Fruit fly (Drosophila melanogaster) whole organism, embryonic: ENCODE data around the gene Asator.

Experiments used
- BEAF-32 ChIP-seq: fragments of 200-800 bp; sonication (Bioruptor generic); optimal IDR thresholded peaks from 3 replicates; lab custom pipeline; 2017; ENCODE audit warnings: missing biosample characterization, missing genetic modification characterization, mild to moderate bottlenecking, moderate library complexity, missing genetic modification reagents
- BtbVII ChIP-seq: fragments of 200-800 bp; sonication (Bioruptor generic); optimal IDR thresholded peaks from 3 replicates; lab custom pipeline; 2017; ENCODE audit warnings: missing biosample characterization, mild to moderate bottlenecking, missing genetic modification characterization
- CG12155 ChIP-seq: fragments of 200-800 bp; sonication (Bioruptor generic); optimal IDR thresholded peaks from 3 replicates; lab custom pipeline; 2016; ENCODE audit warnings: missing biosample characterization, missing genetic modification characterization
- CG1603 ChIP-seq: fragments of 200-800 bp; sonication (Bioruptor generic); optimal IDR thresholded peaks from 2 replicates; lab custom pipeline; 2019; ENCODE audit warnings: missing biosample characterization, mild to moderate bottlenecking, missing genetic modification characterization, moderate library complexity
- CG16863 ChIP-seq: fragments of 200-800 bp; sonication (Bioruptor generic); optimal IDR thresholded peaks from 3 replicates; lab custom pipeline; 2016; ENCODE audit warnings: missing biosample characterization, missing genetic modification characterization
- CG17568 ChIP-seq: fragments of 200-800 bp; sonication (Bioruptor generic); optimal IDR thresholded peaks from 2 replicates; lab custom pipeline; 2018; ENCODE audit warnings: missing biosample characterization, mild to moderate bottlenecking, missing genetic modification characterization, moderate library complexity
- CG17612 ChIP-seq: fragments of 200-800 bp; sonication (Bioruptor generic); IDR thresholded peaks from 2 replicates; pipeline ENCODE4 v1.3.6; 2022; ENCODE audit warnings: missing biosample characterization, missing genetic modification characterization
- CG1792 ChIP-seq: fragments of 200-800 bp; sonication (Bioruptor generic); optimal IDR thresholded peaks from 2 replicates; lab custom pipeline; 2016; ENCODE audit warnings: missing biosample characterization, missing genetic modification characterization
- CG18619 ChIP-seq: fragments of 200-800 bp; sonication (Bioruptor generic); optimal IDR thresholded peaks from 3 replicates; lab custom pipeline; 2017; ENCODE audit warnings: missing biosample characterization, mild to moderate bottlenecking, missing genetic modification characterization
- CG18764 ChIP-seq: fragments of 200-800 bp; sonication (Bioruptor generic); optimal IDR thresholded peaks from 3 replicates; lab custom pipeline; 2016; ENCODE audit warnings: missing biosample characterization, missing genetic modification characterization
- CG2129 ChIP-seq: fragments of 200-800 bp; sonication (Bioruptor generic); IDR thresholded peaks from 2 replicates; pipeline ENCODE4 v1.3.6; 2022; ENCODE audit warnings: missing biosample characterization, missing genetic modification characterization; ENCODE audit not compliant: partially characterized antibody
- CG2199 ChIP-seq: fragments of 200-800 bp; sonication (Bioruptor generic); IDR thresholded peaks from 3 replicates; pipeline ENCODE4 v1.3.6; 2022; ENCODE audit warnings: missing biosample characterization, missing genetic modification characterization
- CG30431 ChIP-seq: fragments of 200-800 bp; sonication (Bioruptor generic); optimal IDR thresholded peaks from 2 replicates; lab custom pipeline; 2017; ENCODE audit warnings: missing biosample characterization, missing genetic modification characterization
- CG3847 ChIP-seq: fragments of 200-800 bp; sonication (Bioruptor generic); IDR thresholded peaks from 2 replicates; pipeline ENCODE4 v1.3.6; 2022; ENCODE audit warnings: missing biosample characterization, missing genetic modification characterization
- CG4424 ChIP-seq: fragments of 200-800 bp; sonication (Bioruptor generic); optimal IDR thresholded peaks from 3 replicates; lab custom pipeline; 2016; ENCODE audit warnings: missing biosample characterization, missing genetic modification characterization
- CG4730 ChIP-seq: fragments of 200-800 bp; sonication (Bioruptor generic); IDR thresholded peaks from 2 replicates; pipeline ENCODE4 v1.3.6; 2022; ENCODE audit warnings: missing biosample characterization, missing genetic modification characterization
- CG5245 ChIP-seq: fragments of 200-800 bp; sonication (Bioruptor generic); optimal IDR thresholded peaks from 3 replicates; lab custom pipeline; 2016; ENCODE audit warnings: missing biosample characterization, missing genetic modification characterization
- CG6272 ChIP-seq: fragments of 200-800 bp; sonication (Bioruptor generic); IDR thresholded peaks from 2 replicates; pipeline ENCODE4 v1.3.6; 2022; ENCODE audit warnings: missing biosample characterization, missing genetic modification characterization
- CG6765 ChIP-seq: fragments of 200-800 bp; sonication (Bioruptor generic); optimal IDR thresholded peaks from 3 replicates; lab custom pipeline; 2017; ENCODE audit warnings: missing biosample characterization, mild to moderate bottlenecking, missing genetic modification characterization
- CG7839 ChIP-seq: fragments of 200-800 bp; sonication (Bioruptor generic); optimal IDR thresholded peaks from 3 replicates; lab custom pipeline; 2018; ENCODE audit warnings: missing biosample characterization, mild to moderate bottlenecking, missing genetic modification characterization, moderate library complexity
- CG8089 ChIP-seq: fragments of 200-800 bp; sonication (Bioruptor generic); optimal IDR thresholded peaks from 3 replicates; lab custom pipeline; 2016; ENCODE audit warnings: missing biosample characterization, missing genetic modification characterization
- CG8290 ChIP-seq, 3 experiments: fragments of 200-800 bp; sonication (Bioruptor generic); optimal IDR thresholded peaks; 2 replicates each; lab custom pipeline; 2016 to 2019; ENCODE audit warnings: missing biosample characterization in 3 of 3, missing genetic modification characterization in 3 of 3, mild to moderate bottlenecking in 2 of 3, moderate library complexity in 1 of 3
- CG9797 ChIP-seq: fragments of 200-800 bp; sonication (Bioruptor generic); optimal IDR thresholded peaks from 3 replicates; lab custom pipeline; 2018; ENCODE audit warnings: missing biosample characterization, mild to moderate bottlenecking, missing genetic modification characterization
- D ChIP-seq, 2 experiments: fragments of 200-800 bp in 1 of 2; fragments of >200 bp in 1 of 2; sonication (Bioruptor generic) in 1 of 2; optimal IDR thresholded peaks; 2 replicates in 1 of 2; 3 replicates in 1 of 2; lab custom pipeline; 2017; ENCODE audit warnings: mild to moderate bottlenecking in 1 of 2, missing biosample characterization in 1 of 2, missing genetic modification characterization in 1 of 2, missing genetic modification reagents in 1 of 2
- Dll ChIP-seq: fragments of 200-800 bp; sonication (Bioruptor generic); IDR thresholded peaks from 4 replicates; pipeline ENCODE4 v1.3.6; 2022; ENCODE audit warnings: missing biosample characterization, missing genetic modification characterization; ENCODE audit not compliant: partially characterized antibody
- Doc3 ChIP-seq: fragments of 200-800 bp; sonication (Bioruptor generic); IDR thresholded peaks from 3 replicates; pipeline ENCODE4 v1.3.6; 2022; ENCODE audit warnings: missing biosample characterization, missing genetic modification characterization; ENCODE audit not compliant: partially characterized antibody
- MBD-R2 ChIP-seq: fragments of 200-800 bp; sonication (Bioruptor generic); IDR thresholded peaks from 2 replicates; pipeline ENCODE4 v1.3.6; 2022; ENCODE audit warnings: missing biosample characterization, missing genetic modification characterization
- MESR4 ChIP-seq: fragments of 200-800 bp; sonication (Bioruptor generic); optimal IDR thresholded peaks from 2 replicates; lab custom pipeline; 2018; ENCODE audit warnings: missing biosample characterization, mild to moderate bottlenecking, missing genetic modification characterization, moderate library complexity
- Mrtf ChIP-seq: fragments of 200-800 bp; sonication (Bioruptor generic); IDR thresholded peaks from 3 replicates; pipeline ENCODE4 v1.3.6; 2022; ENCODE audit warnings: missing biosample characterization, missing genetic modification characterization
- Opbp ChIP-seq: fragments of 200-800 bp; sonication (Bioruptor generic); IDR thresholded peaks from 3 replicates; pipeline ENCODE4 v1.3.6; 2022; ENCODE audit warnings: missing biosample characterization, missing genetic modification characterization; ENCODE audit not compliant: partially characterized antibody
- Optix ChIP-seq: fragments of 200-800 bp; sonication (Bioruptor generic); IDR thresholded peaks from 3 replicates; pipeline ENCODE4 v1.3.6; 2022; ENCODE audit warnings: missing biosample characterization, missing genetic modification characterization
- Sin3A ChIP-seq: fragments of >200 bp; optimal IDR thresholded peaks from 2 replicates; lab custom pipeline; 2018
- Sox102F ChIP-seq: fragments of 200-800 bp; sonication (Bioruptor generic); optimal IDR thresholded peaks from 2 replicates; lab custom pipeline; 2018; ENCODE audit warnings: missing biosample characterization, mild to moderate bottlenecking, missing genetic modification characterization, moderate library complexity
- Usf ChIP-seq: fragments of 200-800 bp; sonication (Bioruptor generic); optimal IDR thresholded peaks from 2 replicates; lab custom pipeline; 2017; ENCODE audit warnings: missing genotype, missing biosample characterization, missing genetic modification characterization
- YL-1 ChIP-seq: fragments of 200-800 bp; sonication (Bioruptor generic); optimal IDR thresholded peaks from 3 replicates; lab custom pipeline; 2017; ENCODE audit warnings: missing biosample characterization, mild to moderate bottlenecking, missing genetic modification characterization
- aop ChIP-seq: fragments of 200-800 bp; sonication (Bioruptor generic); IDR thresholded peaks from 2 replicates; pipeline ENCODE4 v1.3.6; 2022; ENCODE audit warnings: missing biosample characterization, missing genetic modification characterization
- az2 ChIP-seq: fragments of 200-800 bp; sonication (Bioruptor generic); optimal IDR thresholded peaks from 3 replicates; lab custom pipeline; 2016; ENCODE audit warnings: missing biosample characterization, missing genetic modification characterization
- caup ChIP-seq: fragments of 200-800 bp; sonication (Bioruptor generic); optimal IDR thresholded peaks from 3 replicates; lab custom pipeline; 2017; ENCODE audit warnings: missing biosample characterization, mild to moderate bottlenecking, missing genetic modification characterization, moderate library complexity; ENCODE audit not compliant: severe bottlenecking
- emc ChIP-seq: fragments of 200-800 bp; sonication (Bioruptor generic); optimal IDR thresholded peaks from 2 replicates; lab custom pipeline; 2016; ENCODE audit warnings: missing biosample characterization, missing genetic modification characterization
- ewg ChIP-seq: fragments of 200-800 bp; sonication (Bioruptor generic); optimal IDR thresholded peaks from 3 replicates; lab custom pipeline; 2017; ENCODE audit warnings: mild to moderate bottlenecking, missing biosample characterization, missing genetic modification reagents, missing genetic modification characterization
- gcm2 ChIP-seq: fragments of 200-800 bp; sonication (Bioruptor generic); optimal IDR thresholded peaks from 2 replicates; lab custom pipeline; 2016; ENCODE audit warnings: missing biosample characterization, missing genetic modification characterization
- mld ChIP-seq: fragments of 200-800 bp; sonication (Bioruptor generic); IDR thresholded peaks from 3 replicates; pipeline ENCODE4 v1.3.6; 2022; ENCODE audit warnings: missing biosample characterization, missing genetic modification characterization; ENCODE audit not compliant: partially characterized antibody
- oc ChIP-seq: fragments of 200-800 bp; sonication (Bioruptor generic); optimal IDR thresholded peaks from 2 replicates; lab custom pipeline; 2018; ENCODE audit warnings: missing biosample characterization, mild to moderate bottlenecking, missing genetic modification characterization, moderate library complexity
- pum ChIP-seq: fragments of 200-800 bp; sonication (Bioruptor generic); optimal IDR thresholded peaks from 2 replicates; lab custom pipeline; 2016; ENCODE audit warnings: missing biosample characterization, missing genetic modification characterization
- ssp ChIP-seq: fragments of 200-800 bp; sonication (Bioruptor generic); IDR thresholded peaks from 2 replicates; pipeline ENCODE4 v1.3.6; 2022; ENCODE audit warnings: missing biosample characterization, missing genetic modification characterization
- trh ChIP-seq: fragments of 200-800 bp; sonication (Bioruptor generic); optimal IDR thresholded peaks from 2 replicates; lab custom pipeline; 2016; ENCODE audit warnings: missing biosample characterization, missing genetic modification characterization
- vnd ChIP-seq: fragments of 200-800 bp; sonication (Bioruptor generic); IDR thresholded peaks from 3 replicates; pipeline ENCODE4 v1.3.6; 2022; ENCODE audit warnings: missing biosample characterization, missing genetic modification characterization; ENCODE audit not compliant: partially characterized antibody
- wor ChIP-seq: fragments of 200-800 bp; sonication (Bioruptor generic); IDR thresholded peaks from 2 replicates; pipeline ENCODE4 v1.3.6; 2022; ENCODE audit warnings: missing biosample characterization, missing genetic modification characterization

Gene Asator

dm6 chr4:424630-425327 is 64.0 kb downstream of the Asator start (continued):
- TF ChIP-seq MBD-R2: no peak; the same call in 1 of the 2 replicates
- peak; percentile 94 for TF ChIP-seq Sox102F
- peak; percentile 98 for TF ChIP-seq CG5245 (GFP tag; lab: Kevin White, UChicago)
- TF ChIP-seq CG17568 (GFP tag; lab: Kevin White, UChicago): peak; percentile 81
- TF ChIP-seq CG17612: peak; percentile 75
- peak; percentile 85 for TF ChIP-seq CG1792 (GFP tag; lab: Kevin White, UChicago)
- TF ChIP-seq CG30431 (GFP tag; lab: Kevin White, UChicago): no peak
- TF ChIP-seq gcm2 (GFP tag; lab: Kevin White, UChicago): peak; percentile 80
- TF ChIP-seq az2 (GFP tag; lab: Kevin White, UChicago): peak; percentile 97
- TF ChIP-seq wor (GFP tag; lab: Robert Waterston, UW): peak; percentile 76
- no peak for TF ChIP-seq Sin3A (lab: Kevin White, UChicago)
- peak; percentile 81 for TF ChIP-seq oc
- TF ChIP-seq CG2199 (GFP tag; lab: Robert Waterston, UW): peak; percentile 99
- TF ChIP-seq trh (GFP tag; lab: Kevin White, UChicago): peak; percentile 89
- TF ChIP-seq CG1603: peak; percentile 88
- peak; percentile 91 for TF ChIP-seq CG8290 (GFP tag; optimal IDR thresholded peaks at IDR 0.05; lab: Kevin White, UChicago)
- TF ChIP-seq CG8290 (tag; optimal IDR thresholded peaks at IDR 0.05; lab: Kevin White, UChicago): peak; percentile 70 to 84
- peak; percentile 92 for TF ChIP-seq CG18764 (GFP tag; lab: Kevin White, UChicago)
- peak; percentile 91 for TF ChIP-seq CG18619 (GFP tag; lab: Kevin White, UChicago)
- peak; percentile 92 for TF ChIP-seq BtbVII (GFP tag; lab: Kevin White, UChicago)
- peak; percentile 89 for TF ChIP-seq emc (GFP tag; lab: Kevin White, UChicago)
- peak; percentile 17 for TF ChIP-seq BEAF-32 (GFP tag; lab: Kevin White, UChicago)
- no peak for TF ChIP-seq aop
- TF ChIP-seq Optix (GFP tag; lab: Robert Waterston, UW): no peak
- no peak for TF ChIP-seq CG9797 (GFP tag; lab: Kevin White, UChicago)
- TF ChIP-seq CG4424 (GFP tag; lab: Kevin White, UChicago): peak; percentile 96
- no peak for TF ChIP-seq CG2129
- no peak for TF ChIP-seq MESR4 (GFP tag; lab: Kevin White, UChicago)
- peak; percentile 95 for TF ChIP-seq pum (GFP tag; lab: Kevin White, UChicago)
- peak; percentile 89 for TF ChIP-seq CG4730 (GFP tag; lab: Robert Waterston, UW)
- no peak for TF ChIP-seq D (optimal IDR thresholded peaks at IDR 0.05; lab: Kevin White, UChicago)
- peak; percentile 89 for TF ChIP-seq D (GFP tag; optimal IDR thresholded peaks at IDR 0.05; lab: Kevin White, UChicago)
- TF ChIP-seq CG3847: no peak; the same call in 1 of the 2 replicates
- TF ChIP-seq Opbp (GFP tag; lab: Robert Waterston, UW): no peak
- peak; percentile 65 for TF ChIP-seq YL-1
- peak; percentile 77 for TF ChIP-seq CG12155 (GFP tag; lab: Kevin White, UChicago)
- TF ChIP-seq CG6765 (GFP tag; lab: Kevin White, UChicago): peak; percentile 88
- peak; percentile 96 for TF ChIP-seq CG8089
- TF ChIP-seq CG6272 (GFP tag; lab: Robert Waterston, UW): no peak
- peak; percentile 94 for TF ChIP-seq CG16863 (GFP tag; lab: Kevin White, UChicago)
- peak; percentile 92; the same call in 1 of the 3 replicates for TF ChIP-seq Mrtf (GFP tag; lab: Robert Waterston, UW)
- no peak for TF ChIP-seq mld (GFP tag; lab: Robert Waterston, UW)
- no peak for TF ChIP-seq vnd (GFP tag; lab: Robert Waterston, UW)
- TF ChIP-seq ssp (GFP tag; lab: Robert Waterston, UW): no peak
- peak; percentile 91 for TF ChIP-seq CG7839 (tag; lab: Kevin White, UChicago)
- TF ChIP-seq Usf: peak; percentile 65
- TF ChIP-seq Dll (GFP tag; lab: Robert Waterston, UW): no peak
- TF ChIP-seq Doc3 (GFP tag; lab: Robert Waterston, UW): no peak
- peak; percentile 95 for TF ChIP-seq caup (GFP tag; lab: Kevin White, UChicago)
- TF ChIP-seq ewg (GFP tag; lab: Kevin White, UChicago): peak; percentile 90
